Worm (Caenorhabditis elegans) whole organism, L1 larva: ENCODE results near the gene Y39E4B.5.

Experiments used
- aha-1 ChIP-seq: fragments of 150-350 bp; optimal IDR thresholded peaks from 2 replicates; lab custom pipeline; 2014; ENCODE audit warnings: missing biosample characterization, missing genetic modification characterization
- aly-2 ChIP-seq: fragments of 150-350 bp; optimal IDR thresholded peaks from 2 replicates; lab custom pipeline; 2014; ENCODE audit warnings: missing biosample characterization, missing genetic modification characterization
- blmp-1 ChIP-seq: fragments of 150-350 bp; optimal IDR thresholded peaks from 2 replicates; lab custom pipeline; 2014; ENCODE audit warnings: missing biosample characterization, missing genetic modification characterization
- ceh-8 ChIP-seq: fragments of 200-800 bp; sonication (Bioruptor generic); optimal IDR thresholded peaks from 2 replicates; lab custom pipeline; 2018; ENCODE audit warnings: mild to moderate bottlenecking, missing genetic modification characterization, moderate library complexity, missing compliant biosample characterization
- ceh-88 ChIP-seq: fragments of 200-800 bp; sonication (Bioruptor generic); IDR thresholded peaks from 2 replicates; pipeline ENCODE4 v1.3.6; 2022; ENCODE audit warnings: missing genetic modification characterization, missing compliant biosample characterization
- ceh-90 ChIP-seq: sonication (generic microtip); optimal IDR thresholded peaks from 2 replicates; lab custom pipeline; 2016; ENCODE audit warnings: missing genetic modification characterization, missing compliant biosample characterization
- ces-1 ChIP-seq: fragments of 150-350 bp; optimal IDR thresholded peaks from 2 replicates; lab custom pipeline; 2014; ENCODE audit warnings: missing biosample characterization, missing genetic modification reagents, missing genetic modification characterization
- dpl-1 ChIP-seq, 3 experiments: fragments of 150-350 bp in 2 of 3; sonication (generic microtip) in 1 of 3; optimal IDR thresholded peaks; 2 replicates each; lab custom pipeline; 2014 to 2017; ENCODE audit warnings: missing biosample characterization in 3 of 3, missing genetic modification characterization in 3 of 3, missing genetic modification reagents in 3 of 3
- efl-1 ChIP-seq, 4 experiments: fragments of 150-350 bp; optimal IDR thresholded peaks in 3 of 4; peaks in 1 of 4; 1 replicate in 1 of 4; 2 replicates in 3 of 4; lab custom pipeline; 2014; ENCODE audit warnings: missing biosample characterization in 2 of 4, missing genetic modification characterization in 2 of 4, missing genetic modification reagents in 2 of 4
- elt-2 ChIP-seq: sonication (generic microtip); optimal IDR thresholded peaks from 2 replicates; lab custom pipeline; 2016; ENCODE audit warnings: missing genetic modification characterization, mild to moderate bottlenecking, inconsistent platforms, missing compliant biosample characterization, missing genetic modification reagents
- elt-3 ChIP-seq, 6 experiments: fragments of 150-350 bp in 1 of 6; sonication (generic microtip); optimal IDR thresholded peaks; 2 replicates each; lab custom pipeline; 2017 to 2018; ENCODE audit warnings: missing biosample characterization in 6 of 6, missing genetic modification characterization in 6 of 6, inconsistent platforms in 1 of 6
- fkh-8 ChIP-seq: sonication (generic microtip); optimal IDR thresholded peaks from 2 replicates; lab custom pipeline; 2016; ENCODE audit warnings: mild to moderate bottlenecking, missing genetic modification characterization, missing compliant biosample characterization
- fos-1 ChIP-seq: fragments of 150-350 bp; optimal IDR thresholded peaks from 2 replicates; lab custom pipeline; 2014; ENCODE audit warnings: missing biosample characterization, missing genetic modification characterization
- grh-1 ChIP-seq: fragments of 200-800 bp; sonication (Bioruptor generic); IDR thresholded peaks from 2 replicates; pipeline ENCODE4 v1.3.6; 2022; ENCODE audit warnings: missing genetic modification reagents, missing genetic modification characterization, missing compliant biosample characterization
- hlh-4 ChIP-seq: sonication (generic microtip); optimal IDR thresholded peaks from 2 replicates; lab custom pipeline; 2016; ENCODE audit warnings: mild to moderate bottlenecking, missing genetic modification characterization, missing compliant biosample characterization
- irx-1 ChIP-seq: sonication (generic microtip); optimal IDR thresholded peaks from 2 replicates; lab custom pipeline; 2016; ENCODE audit warnings: missing genetic modification characterization, missing compliant biosample characterization
- isw-1 ChIP-seq: fragments of 200-800 bp; sonication (Bioruptor generic); IDR thresholded peaks from 2 replicates; pipeline ENCODE4 v1.3.6; 2022; ENCODE audit warnings: missing genetic modification characterization, missing compliant biosample characterization
- lin-13 ChIP-seq: fragments of 150-350 bp; optimal IDR thresholded peaks from 2 replicates; lab custom pipeline; 2014; ENCODE audit warnings: missing biosample characterization, missing genetic modification reagents, missing genetic modification characterization
- lin-35 ChIP-seq, 2 experiments: fragments of 150-350 bp; optimal IDR thresholded peaks; 2 replicates each; lab custom pipeline; 2014; ENCODE audit warnings: missing biosample characterization in 2 of 2, missing genetic modification characterization in 2 of 2, missing genetic modification reagents in 2 of 2
- lin-39 ChIP-seq: fragments of 150-350 bp; optimal IDR thresholded peaks from 2 replicates; lab custom pipeline; 2014; ENCODE audit warnings: missing biosample characterization, missing genetic modification reagents, missing genetic modification characterization
- lsy-2 ChIP-seq, 2 experiments: fragments of 150-350 bp; optimal IDR thresholded peaks; 2 replicates each; lab custom pipeline; 2014; ENCODE audit warnings: missing biosample characterization in 2 of 2, missing genetic modification characterization in 2 of 2
- mef-2 ChIP-seq: fragments of 150-350 bp; optimal IDR thresholded peaks from 2 replicates; lab custom pipeline; 2014; ENCODE audit warnings: missing biosample characterization, missing genetic modification characterization
- nhr-19 ChIP-seq: fragments of 200-800 bp; sonication (Bioruptor generic); conservative IDR thresholded peaks from 2 replicates; pipeline ENCODE4 v1.3.6; 2022; ENCODE audit warnings: missing genetic modification characterization, missing compliant biosample characterization
- nhr-20 ChIP-seq: sonication (generic microtip); optimal IDR thresholded peaks from 2 replicates; lab custom pipeline; 2016; ENCODE audit warnings: mild to moderate bottlenecking, missing genetic modification characterization, missing compliant biosample characterization
- nhr-28 ChIP-seq: fragments of 150-350 bp; optimal IDR thresholded peaks from 2 replicates; lab custom pipeline; 2014; ENCODE audit warnings: missing biosample characterization, missing genetic modification characterization
- nhr-47 ChIP-seq: sonication (generic microtip); optimal IDR thresholded peaks from 2 replicates; lab custom pipeline; 2016; ENCODE audit warnings: mild to moderate bottlenecking, missing genetic modification characterization, moderate library complexity, missing compliant biosample characterization
- nhr-76 ChIP-seq: sonication (generic microtip); optimal IDR thresholded peaks from 2 replicates; lab custom pipeline; 2017; ENCODE audit warnings: missing biosample characterization, missing genetic modification characterization
- nhr-77 ChIP-seq: fragments of 150-350 bp; optimal IDR thresholded peaks from 2 replicates; lab custom pipeline; 2014; ENCODE audit warnings: missing biosample characterization, missing genetic modification characterization
- pax-3 ChIP-seq: fragments of 200-800 bp; sonication (Bioruptor generic); optimal IDR thresholded peaks from 2 replicates; lab custom pipeline; 2018; ENCODE audit warnings: mild to moderate bottlenecking, missing genetic modification characterization, moderate library complexity, missing compliant biosample characterization
- rnt-1 ChIP-seq: sonication (generic microtip); optimal IDR thresholded peaks from 2 replicates; lab custom pipeline; 2016; ENCODE audit warnings: mild to moderate bottlenecking, missing genetic modification characterization, moderate library complexity, missing compliant biosample characterization
- snpc-4 ChIP-seq: fragments of 150-350 bp; optimal IDR thresholded peaks from 2 replicates; lab custom pipeline; 2014; ENCODE audit warnings: missing biosample characterization, missing genetic modification characterization
- snu-23 ChIP-seq: sonication (generic microtip); optimal IDR thresholded peaks from 2 replicates; lab custom pipeline; 2016; ENCODE audit warnings: missing genetic modification characterization, missing compliant biosample characterization
- tbx-2 ChIP-seq: sonication (generic microtip); optimal IDR thresholded peaks from 2 replicates; lab custom pipeline; 2016; ENCODE audit warnings: missing genetic modification characterization, missing compliant biosample characterization
- unc-62 ChIP-seq: fragments of 150-350 bp; optimal IDR thresholded peaks from 2 replicates; lab custom pipeline; 2014; ENCODE audit warnings: missing biosample characterization, missing genetic modification reagents, missing genetic modification characterization
- unc-86 ChIP-seq: sonication (generic microtip); optimal IDR thresholded peaks from 2 replicates; lab custom pipeline; 2016; ENCODE audit warnings: missing genetic modification characterization, missing compliant biosample characterization
- unc-98 ChIP-seq: fragments of 200-800 bp; sonication (Bioruptor generic); IDR thresholded peaks from 2 replicates; pipeline ENCODE4 v1.3.6; 2022; ENCODE audit warnings: missing genetic modification characterization, missing compliant biosample characterization
- vab-15 ChIP-seq: sonication (generic microtip); optimal IDR thresholded peaks from 2 replicates; lab custom pipeline; 2017; ENCODE audit warnings: missing genotype, mild to moderate bottlenecking, missing genetic modification characterization, missing compliant biosample characterization
- xbp-1 ChIP-seq: sonication (generic microtip); optimal IDR thresholded peaks from 2 replicates; lab custom pipeline; 2016; ENCODE audit warnings: missing genetic modification characterization, missing compliant biosample characterization

The Y39E4B.5 gene

ce11 chrIII:13152697-13153391, 16.9 kb upstream of the Y39E4B.5 start, which contains the start of gene Y39E4B.10 (continued):
- TF ChIP-seq rnt-1 (tag; lab: Kevin White, UChicago) (no peak), snpc-4 (peak; percentile 18), xbp-1 (tag; lab: Kevin White, UChicago) (peak; percentile 60), irx-1 (tag; lab: Kevin White, UChicago) (peak; percentile 13), blmp-1 (tag; lab: Kevin White, UChicago) (peak; percentile 2), snu-23 (GFP tag; lab: Kevin White, UChicago) (peak; percentile 57)

ce11 chrIII:13153517-13153916, 16.2 kb upstream of the Y39E4B.5 start, which contains the start of gene abce-1:
abce-1 (plus strand) TSS chrIII:13153817.
- TF ChIP-seq ceh-90 (tag; lab: Kevin White, UChicago) (no peak), aly-2 (no peak), unc-62 (GFP tag; lab: Kevin White, UChicago) (no peak), hlh-4 (tag; lab: Kevin White, UChicago) (no peak), ceh-88 (GFP tag; lab: Robert Waterston, UW) (no peak), snpc-4 (no peak), unc-86 (tag; lab: Kevin White, UChicago) (no peak)

- TF ChIP-seq unc-86 (tag; lab: Kevin White, UChicago) (no peak), fkh-8 (no peak), nhr-47 (tag; lab: Kevin White, UChicago) (no peak), mef-2 (tag; lab: Kevin White, UChicago) (no peak), grh-1 (GFP tag; lab: Robert Waterston, UW) (no peak), nhr-20 (tag; lab: Kevin White, UChicago) (no peak), aha-1 (tag; lab: Kevin White, UChicago) (no peak), elt-3 (tag; optimal IDR thresholded peaks at IDR 0.05; lab: Kevin White, UChicago) (no peak), snu-23 (GFP tag; lab: Kevin White, UChicago) (no peak), pax-3 (peak; percentile 18), irx-1 (tag; lab: Kevin White, UChicago) (no peak), nhr-76 (no peak), lsy-2 (tag; optimal IDR thresholded peaks at IDR 0.05; lab: Kevin White, UChicago) (peak in 1 of 2 experiments; percentile 21), lin-13 (GFP tag; lab: Kevin White, UChicago) (no peak), tbx-2 (tag; lab: Kevin White, UChicago) (peak; percentile 15), lin-35 (GFP tag; optimal IDR thresholded peaks at IDR 0.05; lab: Kevin White, UChicago) (peak; percentile 43 to 81), dpl-1 (GFP tag; optimal IDR thresholded peaks at IDR 0.05; lab: Kevin White, UChicago) (peak; percentile 54 to 74 (median 71)), nhr-28 (tag; lab: Kevin White, UChicago) (no peak), nhr-77 (tag; lab: Kevin White, UChicago) (no peak), ceh-8 (GFP tag; lab: Kevin White, UChicago) (no peak), nhr-19 (GFP tag; lab: Robert Waterston, UW) (no peak), efl-1 (optimal IDR thresholded peaks at IDR 0.05; lab: Kevin White, UChicago) (peak; percentile 66 to 78), efl-1 (GFP tag; optimal IDR thresholded peaks at IDR 0.05 in 1 of 2; lab: Kevin White, UChicago) (peak; percentile 63 to 97), ces-1 (GFP tag; lab: Kevin White, UChicago) (no peak), fos-1 (no peak), isw-1 (GFP tag; lab: Robert Waterston, UW) (peak; percentile 13; the same call in 1 of the 2 replicates)
Measured at ce11 chrIII:13160636-13161035, 9.1 kb upstream of the Y39E4B.5 start.

ce11 chrIII:13164902-13165301, 4.8 kb upstream of the Y39E4B.5 start:
- TF ChIP-seq elt-2 = no peak
- no peak for TF ChIP-seq lin-39 (tag; lab: Kevin White, UChicago)
- TF ChIP-seq efl-1 (optimal IDR thresholded peaks at IDR 0.05; lab: Kevin White, UChicago) = no peak
- TF ChIP-seq efl-1 (GFP tag; optimal IDR thresholded peaks at IDR 0.05 in 1 of 2; lab: Kevin White, UChicago) = no peak
- TF ChIP-seq vab-15 (tag; lab: Kevin White, UChicago) = no peak
- TF ChIP-seq unc-98 (GFP tag; lab: Robert Waterston, UW) = no peak
